Fruit fly (Drosophila melanogaster): ENCODE measurements around the gene ND-ASHI.
A peak's percentile ranks its signal among the peaks of the same experiment; 100 is the strongest.

DNA sequence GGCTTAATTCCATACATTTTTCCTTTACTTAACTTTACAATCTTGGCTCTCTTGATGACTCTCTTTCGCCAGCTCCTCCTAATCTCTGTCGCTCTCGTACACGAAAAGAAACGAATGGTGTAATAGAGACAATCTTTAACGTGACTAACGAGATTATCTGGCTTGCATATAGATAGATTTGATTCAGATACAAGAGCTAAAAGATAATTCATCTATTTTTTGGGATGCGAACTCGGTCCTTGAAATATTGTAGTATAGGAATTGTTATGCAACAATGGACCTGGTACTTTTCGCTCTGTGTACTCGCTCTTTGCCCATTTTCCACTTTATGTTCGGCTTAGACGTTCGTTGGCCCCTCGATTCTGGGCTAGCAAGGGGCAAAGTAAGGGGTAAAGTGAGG lies 32.4 kb upstream of the ND-ASHI start:
- TF ChIP-seq CG12219 (GFP tag; optimal IDR thresholded peaks at IDR 0.05) (peak; percentile 81), CG6854 (GFP tag; optimal IDR thresholded peaks at IDR 0.05) (peak; percentile 67), sc (optimal IDR thresholded peaks at IDR 0.05) (no peak), sc (GFP tag; optimal IDR thresholded peaks at IDR 0.05) (peak; percentile 59), E2f2 (GFP tag; IDR thresholded peaks at IDR 0.05) (peak; percentile 61), Asciz (GFP tag; optimal IDR thresholded peaks at IDR 0.05) (peak; percentile 24), Ets65A (GFP tag) (peak; percentile 97), CG5180 (GFP tag; optimal IDR thresholded peaks at IDR 0.05) (peak; percentile 72), az2 (GFP tag; optimal IDR thresholded peaks at IDR 0.05) (peak; percentile 78), CG30403 (GFP tag; optimal IDR thresholded peaks at IDR 0.05) (peak; percentile 80), ATbp (GFP tag; optimal IDR thresholded peaks at IDR 0.05) (peak; percentile 82), lab (GFP tag; optimal IDR thresholded peaks at IDR 0.05) (peak; percentile 89), CG12769 (tag; optimal IDR thresholded peaks at IDR 0.05) (peak; percentile 93)

Data from whole organism, embryonic.